Fruit fly (Drosophila melanogaster): ENCODE results near the gene CG32453.

dm6 chr3L:22665110-22665509 lies 31.9 kb upstream of the CG32453 start:
- TF ChIP-seq CG32264 (GFP tag; optimal IDR thresholded peaks at IDR 0.05): no peak
- TF ChIP-seq fru (GFP tag; optimal IDR thresholded peaks at IDR 0.05): peak; percentile 25
- TF ChIP-seq HLH106 (tag; optimal IDR thresholded peaks at IDR 0.05): peak; percentile 27
- TF ChIP-seq br (GFP tag; optimal IDR thresholded peaks at IDR 0.05): no peak
- no peak for TF ChIP-seq lola (GFP tag; optimal IDR thresholded peaks at IDR 0.05)
- no peak for TF ChIP-seq psq (GFP tag; optimal IDR thresholded peaks at IDR 0.05)
- peak; percentile 11 for TF ChIP-seq OdsH (GFP tag; optimal IDR thresholded peaks at IDR 0.05)
